Worm (Caenorhabditis elegans) whole organism, late embryonic: ENCODE results near the gene rga-9.

Experiments used
- K02D7.2 ChIP-seq: sonication (generic microtip); optimal IDR thresholded peaks from 2 replicates; lab custom pipeline; 2017; ENCODE audit warnings: mild to moderate bottlenecking, missing genetic modification characterization, missing compliant biosample characterization
- ceh-31 ChIP-seq: sonication (generic microtip); optimal IDR thresholded peaks from 2 replicates; lab custom pipeline; 2016; ENCODE audit warnings: missing genetic modification characterization, missing compliant biosample characterization
- ceh-45 ChIP-seq: fragments of 200-800 bp; sonication (Bioruptor generic); IDR thresholded peaks from 2 replicates; pipeline ENCODE4 v1.3.6; 2022; ENCODE audit warnings: missing genetic modification reagents, missing genetic modification characterization, missing compliant biosample characterization
- fax-1 ChIP-seq: sonication (generic microtip); optimal IDR thresholded peaks from 2 replicates; lab custom pipeline; 2016; ENCODE audit warnings: missing genotype, missing genetic modification characterization, missing compliant biosample characterization
- fkh-10 ChIP-seq: fragments of 150-350 bp; optimal IDR thresholded peaks from 2 replicates; lab custom pipeline; 2014; ENCODE audit warnings: missing biosample characterization, missing genetic modification reagents, missing genetic modification characterization
- hlh-6 ChIP-seq: sonication (generic microtip); optimal IDR thresholded peaks from 2 replicates; lab custom pipeline; 2016; ENCODE audit warnings: missing genotype, missing genetic modification characterization, missing compliant biosample characterization
- nfya-1 ChIP-seq: sonication (generic microtip); optimal IDR thresholded peaks from 2 replicates; lab custom pipeline; 2017; ENCODE audit warnings: missing genetic modification characterization, mild to moderate bottlenecking, missing compliant biosample characterization, antibody characterized with exemption, moderate library complexity
- pha-4 ChIP-seq: fragments of 150-350 bp; optimal IDR thresholded peaks from 2 replicates; lab custom pipeline; 2018; ENCODE audit warnings: missing biosample characterization, missing genetic modification reagents, missing genetic modification characterization
- tbx-2 ChIP-seq: sonication (generic microtip); optimal IDR thresholded peaks from 2 replicates; lab custom pipeline; 2016; ENCODE audit warnings: missing genetic modification characterization, missing compliant biosample characterization

- TF ChIP-seq K02D7.2 (tag; lab: Kevin White, UChicago) (no peak), ceh-31 (no peak), tbx-2 (tag; lab: Kevin White, UChicago) (no peak), nfya-1 (tag; lab: Kevin White, UChicago) (no peak), pha-4 (no peak), hlh-6 (no peak), ceh-45 (GFP tag; lab: Robert Waterston, UW) (no peak), fkh-10 (GFP tag; lab: Kevin White, UChicago) (no peak), fax-1 (tag; lab: Kevin White, UChicago) (no peak)
These were observed 3.4 kb upstream of the rga-9 start for ce11 chrII:15264593-15264992.
